Worm (Caenorhabditis elegans) whole organism, L4/young adult: Measurements from ENCODE around the gene srd-58.

Experiments used
- W03F9.2 ChIP-seq: fragments of 150-350 bp; optimal IDR thresholded peaks from 2 replicates; lab custom pipeline; 2014; ENCODE audit warnings: missing biosample characterization, missing genetic modification characterization
- dao-5 ChIP-seq: sonication (generic microtip); optimal IDR thresholded peaks from 2 replicates; lab custom pipeline; 2016; ENCODE audit warnings: missing genotype, missing genetic modification characterization, moderate library complexity, missing compliant biosample characterization
- him-1 ChIP-seq: sonication (generic microtip); optimal IDR thresholded peaks from 2 replicates; lab custom pipeline; 2016; ENCODE audit warnings: missing genotype, missing genetic modification reagents, missing genetic modification characterization, missing compliant biosample characterization

Gene srd-58

DNA sequence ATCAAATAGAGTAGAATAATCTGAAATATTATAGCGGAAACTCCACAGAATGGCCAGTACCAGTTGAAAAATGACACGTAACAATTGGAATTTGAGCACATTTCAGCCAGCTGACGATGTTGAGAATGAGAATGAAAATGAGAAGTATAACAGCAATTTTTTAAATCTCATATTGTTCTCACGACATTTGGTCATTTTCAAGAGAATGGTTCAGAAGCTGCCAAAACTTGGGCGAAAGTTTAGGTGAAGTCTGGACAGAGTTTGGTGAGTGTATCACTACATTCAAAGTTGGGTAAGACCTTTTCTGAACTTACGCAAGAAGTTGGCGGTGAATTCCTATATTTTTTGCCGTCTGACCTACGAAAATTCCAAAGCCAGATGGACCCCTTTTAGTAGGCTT lies at the start of gene srd-58:
srd-58 (minus strand) TSS at position 101 of the 400 bp plus-strand sequence.
- TF ChIP-seq W03F9.2 (tag; lab: Kevin White, UChicago): no peak
- TF ChIP-seq him-1 (tag; lab: Kevin White, UChicago): no peak
- no peak for TF ChIP-seq dao-5 (tag; lab: Kevin White, UChicago)

DNA sequence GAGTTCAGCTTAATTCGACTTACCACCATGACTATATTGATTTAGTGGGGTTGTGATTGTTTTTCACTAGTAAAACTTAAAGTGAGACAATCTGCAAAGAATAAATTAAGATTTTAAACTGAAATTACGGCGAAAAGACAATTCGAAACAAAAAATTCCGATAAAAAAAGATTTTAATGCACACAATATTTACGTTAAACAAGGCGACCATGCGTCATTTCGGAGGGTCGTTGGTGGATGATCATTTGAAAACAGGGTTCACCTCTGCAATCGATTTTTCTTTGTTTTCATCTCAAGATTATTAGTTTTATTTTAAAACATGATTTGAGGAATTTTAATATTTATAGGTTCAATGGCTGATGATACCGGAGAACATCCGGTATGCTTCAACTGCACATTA lies 48.2 kb upstream of the srd-58 start, which contains the start of gene lsm-4:
lsm-4 (minus strand) TSS at position 91 of the 400 bp plus-strand sequence.
- TF ChIP-seq W03F9.2 (tag; lab: Kevin White, UChicago): no peak
- TF ChIP-seq him-1 (tag; lab: Kevin White, UChicago): no peak
- no peak for TF ChIP-seq dao-5 (tag; lab: Kevin White, UChicago)

DNA sequence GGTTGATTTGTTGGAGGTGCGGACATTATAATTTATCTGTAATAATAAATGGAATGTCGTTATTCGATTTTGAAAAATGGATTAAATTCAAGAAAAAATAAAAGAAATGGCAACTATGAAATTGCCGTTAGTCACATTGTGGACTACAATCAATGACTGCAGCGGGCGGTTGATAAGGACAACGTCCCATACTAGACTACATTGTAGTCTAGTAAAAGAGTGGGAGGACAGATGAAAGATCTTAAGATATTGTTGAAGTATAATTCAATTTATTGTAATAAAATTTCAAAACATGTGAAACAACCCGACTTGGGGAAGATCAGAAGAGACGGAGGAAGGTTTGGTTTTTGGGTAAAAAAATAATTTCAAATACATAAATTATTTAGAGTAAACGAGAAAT lies 47.1 kb upstream of the srd-58 start, which contains the start of the genes prx-13 and ada-2:
prx-13 (minus strand) TSS at position 38 of the 400 bp plus-strand sequence.
ada-2 (plus strand) TSS at position 282 of the 400 bp plus-strand sequence.
- TF ChIP-seq dao-5 (tag; lab: Kevin White, UChicago): no peak

DNA sequence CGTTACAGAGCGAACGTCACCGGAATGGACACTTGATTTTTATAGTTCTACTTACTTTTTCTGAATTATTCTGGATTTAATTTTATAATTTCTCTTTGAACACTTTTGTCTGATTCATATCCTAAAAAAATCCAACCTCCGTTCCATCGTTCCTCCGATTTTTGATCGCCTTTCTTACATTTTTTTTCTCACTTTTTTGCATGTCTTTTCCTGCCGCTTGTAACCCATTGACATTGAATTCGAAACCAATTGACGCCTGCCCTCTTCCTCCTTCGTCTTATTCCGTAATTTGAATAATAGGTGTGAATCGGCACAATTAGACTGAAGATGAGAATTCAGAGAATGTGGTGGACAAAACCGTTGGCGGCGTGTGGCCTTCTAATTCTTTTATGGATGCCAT lies 40.7 kb upstream of the srd-58 start, which contains the start of gene skpo-3:
skpo-3 (plus strand) TSS at position 301 of the 400 bp plus-strand sequence.
- TF ChIP-seq W03F9.2 (tag; lab: Kevin White, UChicago) (no peak), dao-5 (tag; lab: Kevin White, UChicago) (no peak), him-1 (tag; lab: Kevin White, UChicago) (no peak)

DNA sequence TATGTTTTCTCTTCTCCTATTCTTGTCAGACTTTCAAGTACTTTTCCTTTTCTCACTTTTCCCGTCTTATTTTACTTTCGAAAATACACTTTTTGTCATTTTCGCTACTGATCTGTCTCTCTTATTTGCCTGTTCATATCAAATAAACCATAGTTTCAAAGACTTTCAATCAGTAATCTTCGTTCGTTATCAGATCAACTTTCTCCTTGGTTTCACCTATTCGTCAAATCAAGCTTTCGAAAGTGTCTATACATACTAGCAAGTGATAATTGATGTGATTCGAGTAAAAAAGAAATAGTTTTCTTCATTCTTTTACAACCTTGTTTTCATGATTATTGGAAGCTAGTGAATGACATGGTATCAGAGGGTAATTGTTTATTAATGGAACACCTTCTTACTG lies 37.9 kb upstream of the srd-58 start:
- TF ChIP-seq W03F9.2 (tag; lab: Kevin White, UChicago): no peak
- no peak for TF ChIP-seq him-1 (tag; lab: Kevin White, UChicago)
- no peak for TF ChIP-seq dao-5 (tag; lab: Kevin White, UChicago)

DNA sequence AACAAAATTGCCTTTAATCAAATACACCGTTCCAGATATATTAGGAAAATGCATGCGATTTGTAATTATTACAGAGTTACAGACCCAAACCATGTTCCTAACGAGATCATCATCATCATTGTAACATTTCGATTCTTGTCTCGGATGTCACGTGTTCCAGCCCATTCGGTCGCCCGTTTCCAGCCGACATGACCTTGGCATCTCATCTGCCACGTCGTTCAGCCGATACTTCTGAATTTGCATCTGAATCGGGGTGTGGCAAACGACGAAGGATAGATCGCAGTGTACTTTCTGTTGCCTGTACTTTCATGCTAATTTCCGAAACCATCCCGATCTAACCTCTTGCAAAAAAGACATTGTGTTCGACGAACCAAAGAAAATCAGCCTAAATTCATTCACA lies 34.9 kb upstream of the srd-58 start:
- TF ChIP-seq him-1 (tag; lab: Kevin White, UChicago): no peak

DNA sequence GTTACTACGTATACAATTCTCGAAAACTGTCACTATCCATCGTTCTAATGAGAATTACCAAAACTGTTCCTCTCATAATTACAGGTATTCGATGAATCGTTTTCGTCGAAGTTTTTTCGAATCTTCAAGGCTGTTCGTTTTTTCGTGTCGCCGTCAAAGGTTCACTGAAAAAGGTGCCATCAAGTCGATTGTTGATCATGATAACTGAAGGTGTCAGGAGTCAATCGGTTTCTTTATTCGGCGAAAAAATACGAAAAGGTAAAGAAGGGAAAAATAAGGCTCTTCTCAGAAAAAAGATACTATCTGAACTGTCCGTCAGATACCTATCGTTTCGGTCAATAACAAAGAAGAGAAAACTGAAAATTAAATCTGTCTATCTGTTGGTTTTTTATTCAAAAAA lies 33.9 kb upstream of the srd-58 start:
- TF ChIP-seq W03F9.2 (tag; lab: Kevin White, UChicago): no peak
- TF ChIP-seq him-1 (tag; lab: Kevin White, UChicago): no peak
- no peak for TF ChIP-seq dao-5 (tag; lab: Kevin White, UChicago)

DNA sequence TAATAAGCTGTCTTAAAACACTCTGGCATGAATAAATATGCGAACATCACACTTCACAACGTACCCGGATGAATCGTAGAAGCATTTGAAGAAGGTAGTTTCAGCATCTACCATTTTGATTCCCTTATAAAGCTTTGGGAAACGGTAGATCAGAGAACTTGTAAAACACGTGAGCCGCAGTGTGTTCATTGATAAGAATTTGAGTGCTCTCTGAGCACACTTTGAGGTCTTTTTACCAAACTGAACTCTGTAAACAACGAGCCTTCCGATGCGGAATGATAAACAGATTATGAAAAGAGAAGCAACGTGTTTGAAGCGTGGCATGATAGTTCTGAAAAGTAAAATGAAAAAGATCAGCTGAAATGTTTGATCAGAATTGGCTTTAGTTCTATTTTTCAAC lies 33.4 kb upstream of the srd-58 start, which contains the start of gene aqp-1:
aqp-1 (minus strand) TSS at position 102 of the 400 bp plus-strand sequence.
- TF ChIP-seq W03F9.2 (tag; lab: Kevin White, UChicago): no peak
- TF ChIP-seq dao-5 (tag; lab: Kevin White, UChicago): no peak
- TF ChIP-seq him-1 (tag; lab: Kevin White, UChicago): no peak

DNA sequence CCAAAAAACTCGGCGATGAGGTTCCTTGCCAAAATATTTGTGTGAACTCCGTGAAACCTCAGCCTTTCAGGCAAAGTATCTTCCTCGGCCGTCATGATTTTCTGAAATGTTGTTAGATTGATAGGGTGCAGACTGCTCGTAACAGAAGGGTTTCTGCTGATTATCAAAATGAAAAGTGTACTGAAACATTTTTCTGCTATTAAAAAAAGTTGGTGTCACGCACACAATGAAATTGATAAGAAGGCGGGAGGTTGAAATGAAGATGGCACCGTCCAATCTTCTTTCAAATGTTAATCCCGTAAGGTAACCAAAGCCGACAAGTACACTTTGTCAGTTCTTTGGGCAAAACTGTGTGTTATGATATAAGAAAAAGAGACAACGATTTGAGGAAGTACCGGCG lies 32.1 kb upstream of the srd-58 start:
- no peak for TF ChIP-seq dao-5 (tag; lab: Kevin White, UChicago)
- TF ChIP-seq him-1 (tag; lab: Kevin White, UChicago): no peak
- TF ChIP-seq W03F9.2 (tag; lab: Kevin White, UChicago): no peak

DNA sequence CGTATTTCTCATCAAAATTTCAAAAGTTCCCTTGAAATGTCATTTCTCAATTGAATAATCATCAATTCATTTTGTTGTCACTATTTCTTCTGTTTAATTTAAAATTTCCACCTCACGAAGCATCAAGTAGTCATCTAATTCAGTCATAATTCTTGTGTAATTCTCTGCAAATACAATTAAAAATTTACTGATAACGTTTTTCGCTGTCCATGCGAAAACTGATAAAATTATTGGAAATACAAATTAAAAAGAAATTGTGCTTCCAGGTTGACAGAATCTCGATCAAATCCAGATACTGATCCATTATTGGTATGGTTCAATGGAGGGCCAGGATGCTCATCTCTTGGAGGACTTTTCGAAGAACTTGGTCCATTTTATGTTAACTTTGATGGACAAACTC lies 28.4 kb upstream of the srd-58 start:
- TF ChIP-seq him-1 (tag; lab: Kevin White, UChicago): no peak
- TF ChIP-seq W03F9.2 (tag; lab: Kevin White, UChicago): no peak
- TF ChIP-seq dao-5 (tag; lab: Kevin White, UChicago): no peak

DNA sequence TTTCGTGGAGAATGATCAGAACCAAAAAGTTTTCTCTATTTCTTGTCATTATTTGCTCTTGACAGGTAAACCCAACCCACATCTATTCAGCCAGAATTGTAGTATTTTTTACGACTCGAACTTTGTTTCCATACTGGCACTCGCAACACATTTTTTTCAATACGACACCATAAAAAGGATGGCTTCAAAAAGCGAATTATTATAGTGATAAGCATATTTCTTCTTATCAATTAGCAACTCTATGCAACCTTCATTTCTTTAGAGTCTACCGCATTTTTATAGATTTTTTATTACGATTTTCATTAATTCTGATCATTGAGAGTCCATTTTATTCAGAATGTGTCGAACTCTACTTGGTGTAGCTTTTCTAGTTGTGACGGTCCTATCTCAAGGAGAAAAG lies 27.7 kb upstream of the srd-58 start, which contains the start of gene ctsa-3.1:
ctsa-3.1 (plus strand) TSS at position 337 of the 400 bp plus-strand sequence.
- TF ChIP-seq him-1 (tag; lab: Kevin White, UChicago) (no peak), W03F9.2 (tag; lab: Kevin White, UChicago) (no peak), dao-5 (tag; lab: Kevin White, UChicago) (no peak)

DNA sequence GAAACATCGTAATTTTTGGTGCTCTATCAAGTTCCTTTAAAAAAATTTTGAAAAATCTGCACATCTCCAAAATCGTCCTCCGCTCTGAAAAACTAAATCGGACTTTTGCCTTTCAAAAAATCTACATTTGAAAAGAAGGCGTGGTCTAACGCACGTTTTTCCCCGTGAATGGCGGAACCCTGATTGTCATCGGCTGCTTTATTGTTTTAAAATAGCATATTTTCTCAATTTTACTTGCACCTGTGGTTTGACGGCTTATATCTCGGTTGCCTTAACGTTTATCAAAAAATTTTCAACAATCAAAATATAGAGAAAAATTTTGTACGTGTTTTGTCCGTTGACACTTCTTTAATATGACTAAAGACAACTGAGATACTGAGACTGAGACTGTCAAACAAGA lies 27.1 kb upstream of the srd-58 start:
- TF ChIP-seq dao-5 (tag; lab: Kevin White, UChicago) (no peak), him-1 (tag; lab: Kevin White, UChicago) (no peak)

DNA sequence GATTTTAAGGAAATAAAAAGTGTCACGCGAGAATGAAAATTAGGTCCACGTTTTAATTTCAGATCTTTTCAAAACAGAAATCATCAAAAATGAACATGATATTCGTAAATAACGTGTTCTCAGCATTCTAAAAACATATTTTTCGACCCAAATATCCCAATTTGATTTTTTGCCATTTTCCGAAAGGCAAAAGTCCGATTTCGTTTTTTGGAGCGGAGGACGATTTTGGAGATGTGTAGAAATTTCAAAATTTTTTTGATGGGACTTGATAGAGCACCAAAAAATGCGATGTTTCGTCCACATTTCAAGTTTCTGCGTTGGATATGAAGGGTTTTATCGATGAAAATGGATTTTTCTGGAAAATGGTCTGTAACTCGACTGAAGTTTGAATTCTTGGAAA lies 25.8 kb upstream of the srd-58 start:
- TF ChIP-seq dao-5 (tag; lab: Kevin White, UChicago) (no peak), him-1 (tag; lab: Kevin White, UChicago) (no peak), W03F9.2 (tag; lab: Kevin White, UChicago) (no peak)

DNA sequence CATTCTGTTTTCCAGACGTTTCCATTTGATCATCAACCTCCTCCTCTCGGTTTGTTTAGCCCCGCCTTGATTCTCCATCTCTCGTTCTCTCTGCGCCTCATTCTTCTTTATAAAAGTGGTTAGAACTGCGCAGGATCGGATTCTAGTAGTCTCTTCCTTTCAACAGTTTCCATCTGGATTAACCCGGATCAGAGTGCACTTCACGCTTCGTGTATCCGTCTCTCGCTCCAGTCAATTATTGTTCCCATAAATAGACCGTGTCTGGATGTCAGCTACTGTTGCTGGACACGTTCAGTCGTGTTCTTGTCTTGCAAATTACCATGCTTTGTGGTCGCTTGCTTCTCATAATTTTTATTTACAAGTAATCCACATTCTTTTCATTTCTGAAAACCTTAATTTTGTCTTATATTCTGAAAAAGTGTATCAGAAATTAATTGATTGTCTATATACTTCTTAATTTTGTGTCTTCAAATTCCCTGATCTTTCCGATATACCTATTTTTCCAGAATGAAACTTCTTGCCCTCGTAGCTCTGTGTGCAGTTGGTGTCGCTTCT lies 23.9 kb upstream of the srd-58 start, which contains the start of gene F32A5.4:
F32A5.4 (plus strand) TSS at position 505 of the 555 bp plus-strand sequence.
- no peak for TF ChIP-seq him-1 (tag; lab: Kevin White, UChicago)
- TF ChIP-seq W03F9.2 (tag; lab: Kevin White, UChicago): no peak
- no peak for TF ChIP-seq dao-5 (tag; lab: Kevin White, UChicago)
